Fruit fly (Drosophila melanogaster): ENCODE results near the gene CG4098.
A peak's percentile ranks its signal among the peaks of the same experiment; 100 is the strongest.

Gene CG4098

DNA sequence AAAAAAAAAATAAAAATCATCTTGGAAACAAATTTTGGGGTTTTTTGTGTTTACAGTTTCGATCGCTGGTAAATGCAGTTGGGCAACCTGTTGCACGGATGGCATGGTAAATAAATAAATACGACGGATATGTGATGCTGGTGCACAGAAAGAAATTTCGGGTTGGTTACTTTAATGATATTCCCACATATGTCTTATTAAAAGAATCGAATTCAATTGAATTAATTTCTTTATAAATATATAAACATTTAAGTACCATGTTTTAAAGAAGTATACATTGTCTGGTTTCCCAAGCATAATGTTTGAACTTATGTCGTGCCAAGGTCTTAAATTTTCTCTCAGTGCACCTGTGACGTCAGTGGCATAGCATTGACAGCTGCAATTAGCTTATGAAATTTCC, 41.7 kb downstream of the CG4098 start (continued):
- TF ChIP-seq HHEX (GFP tag; optimal IDR thresholded peaks at IDR 0.05) (peak; percentile 42), YL-1 (GFP tag; optimal IDR thresholded peaks at IDR 0.05) (peak; percentile 8), CG11695 (GFP tag; IDR thresholded peaks at IDR 0.05) (0 out of 3 replicates have a peak, but pooled peaks have one; percentile 19), Dek (tag; optimal IDR thresholded peaks at IDR 0.05) (no peak), Dad (GFP tag; optimal IDR thresholded peaks at IDR 0.05) (no peak), nmo (GFP tag; optimal IDR thresholded peaks at IDR 0.05) (peak; percentile 77), schlank (tag; optimal IDR thresholded peaks at IDR 0.05) (no peak), mld (GFP tag; IDR thresholded peaks at IDR 0.05; ENCODE audit: partially characterized antibody) (no peak), CrebB (tag; optimal IDR thresholded peaks at IDR 0.05) (no peak), CG17802 (tag; optimal IDR thresholded peaks at IDR 0.05) (no peak), CG6254 (GFP tag; optimal IDR thresholded peaks at IDR 0.05) (peak; percentile 65), CG13424 (tag; optimal IDR thresholded peaks at IDR 0.05) (peak; percentile 82), trem (tag; optimal IDR thresholded peaks at IDR 0.05) (peak; percentile 61), CG6272 (GFP tag; IDR thresholded peaks at IDR 0.05) (no peak), gsb (GFP tag; IDR thresholded peaks at IDR 0.05) (no peak), repo (GFP tag; optimal IDR thresholded peaks at IDR 0.05) (no peak), inv (GFP tag; IDR thresholded peaks at IDR 0.05; ENCODE audit: partially characterized antibody) (no peak), Stat92E (GFP tag; optimal IDR thresholded peaks at IDR 0.05) (no peak), CG9215 (GFP tag; IDR thresholded peaks at IDR 0.05) (no peak), CG34422 (GFP tag; IDR thresholded peaks at IDR 0.05) (no peak), amos (GFP tag; IDR thresholded peaks at IDR 0.05; ENCODE audit: partially characterized antibody) (no peak), ATbp (GFP tag; optimal IDR thresholded peaks at IDR 0.05) (peak; percentile 69), disco-r (GFP tag; optimal IDR thresholded peaks at IDR 0.05) (no peak), CG9876 (GFP tag; optimal IDR thresholded peaks at IDR 0.05) (no peak), pita (GFP tag; optimal IDR thresholded peaks at IDR 0.05) (no peak), CG14965 (GFP tag; optimal IDR thresholded peaks at IDR 0.05; ENCODE audit: borderline replicate concordance) (no peak), CG32767 (GFP tag; IDR thresholded peaks at IDR 0.05) (0 out of 2 replicates have a peak, but pooled peaks have one; percentile 8), tgo (GFP tag; IDR thresholded peaks at IDR 0.05) (peak; percentile 54; the same call in 2 of the 3 replicates), CG3995 (GFP tag; optimal IDR thresholded peaks at IDR 0.05) (no peak), tx (GFP tag; optimal IDR thresholded peaks at IDR 0.05) (no peak), CG6654 (GFP tag; optimal IDR thresholded peaks at IDR 0.05) (peak; percentile 19), bcd (GFP tag; optimal IDR thresholded peaks at IDR 0.05) (peak; percentile 46), CTCF (GFP tag; optimal IDR thresholded peaks at IDR 0.05) (no peak), CG11456 (GFP tag; IDR thresholded peaks at IDR 0.05) (no peak), NfI (GFP tag; optimal IDR thresholded peaks at IDR 0.05) (peak; percentile 36), onecut (GFP tag; IDR thresholded peaks at IDR 0.05) (peak; percentile 22; the same call in 1 of the 2 replicates), CG17612 (GFP tag; IDR thresholded peaks at IDR 0.05) (no peak), ttk (GFP tag; IDR thresholded peaks at IDR 0.05) (0 out of 2 replicates have a peak, but pooled peaks have one; percentile 38), hkb (optimal IDR thresholded peaks at IDR 0.05) (no peak), hkb (GFP tag; IDR thresholded peaks at IDR 0.05) (peak; percentile 75), CG5245 (GFP tag; optimal IDR thresholded peaks at IDR 0.05) (no peak), NK7.1 (GFP tag; optimal IDR thresholded peaks at IDR 0.05) (no peak), phol (tag; optimal IDR thresholded peaks at IDR 0.05) (peak; percentile 79), CG31224 (GFP tag; IDR thresholded peaks at IDR 0.05) (no peak), zen2 (GFP tag; IDR thresholded peaks at IDR 0.05; ENCODE audit: partially characterized antibody) (no peak), stc (GFP tag; IDR thresholded peaks at IDR 0.05) (peak; percentile 56), br (optimal IDR thresholded peaks at IDR 0.05) (no peak), MTF-1 (GFP tag; optimal IDR thresholded peaks at IDR 0.05; ENCODE audit: borderline replicate concordance) (peak; percentile 28), zfh2 (GFP tag; optimal IDR thresholded peaks at IDR 0.05) (no peak), CG7271 (tag; optimal IDR thresholded peaks at IDR 0.05) (no peak), CG17829 (tag; optimal IDR thresholded peaks at IDR 0.05) (peak; percentile 72), CG10462 (GFP tag; optimal IDR thresholded peaks at IDR 0.05) (no peak)
